Worm (Caenorhabditis elegans): Measurements from ENCODE around the gene srx-58.

srx-58 gene

DNA sequence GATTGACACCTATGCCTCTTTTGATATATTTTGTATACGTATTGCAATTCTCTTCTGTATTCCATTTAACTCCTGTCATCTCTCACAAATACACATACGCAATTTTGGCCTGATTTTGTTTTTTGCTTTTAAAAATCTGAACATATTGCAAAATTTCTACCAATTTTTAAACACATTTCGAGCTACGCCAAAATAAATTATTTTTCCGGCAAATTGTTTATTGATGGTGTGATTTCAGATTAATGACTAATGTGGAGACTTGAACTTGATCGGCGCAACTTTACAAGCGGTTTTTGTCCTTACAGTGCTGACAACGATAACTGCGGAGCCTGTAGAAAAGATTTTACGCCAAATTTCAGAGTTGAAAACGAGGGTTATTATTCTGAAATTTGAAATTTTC, 44.7 kb downstream of the srx-58 start (continued):
- peak; percentile 82 for TF ChIP-seq hrde-1 (tag; optimal IDR thresholded peaks at IDR 0.05; ENCODE audit: borderline replicate concordance)
- peak; percentile 51 for TF ChIP-seq xnd-1 (tag; optimal IDR thresholded peaks at IDR 0.05)
- TF ChIP-seq nhr-90 (tag; optimal IDR thresholded peaks at IDR 0.05) = no peak
- TF ChIP-seq chd-7 (tag; optimal IDR thresholded peaks at IDR 0.05) = no peak
- TF ChIP-seq B0336.3 (GFP tag; IDR thresholded peaks at IDR 0.05) = peak; percentile 72; the same call in 1 of the 2 replicates
- TF ChIP-seq pbrm-1 (GFP tag; IDR thresholded peaks at IDR 0.05) = peak; percentile 25; the same call in 1 of the 2 replicates
- TF ChIP-seq die-1 (tag; optimal IDR thresholded peaks at IDR 0.05) = no peak
- no peak for TF ChIP-seq C06A6.2 (GFP tag; conservative IDR thresholded peaks at IDR 0.05)
- TF ChIP-seq F57C9.4 (tag; optimal IDR thresholded peaks at IDR 0.05) = no peak
- TF ChIP-seq ztf-3 (GFP tag; optimal IDR thresholded peaks at IDR 0.05) = no peak
- no peak for TF ChIP-seq hlh-12 (tag; optimal IDR thresholded peaks at IDR 0.05)
- no peak for TF ChIP-seq pha-4 (tag; optimal IDR thresholded peaks at IDR 0.05)
- TF ChIP-seq hsf-1 (GFP tag; IDR thresholded peaks at IDR 0.05) = peak; percentile 83
- TF ChIP-seq zfh-2 (GFP tag; conservative IDR thresholded peaks at IDR 0.05) = no peak
- TF ChIP-seq B0035.1 (tag; optimal IDR thresholded peaks at IDR 0.05) = no peak
- TF ChIP-seq ztf-6 (GFP tag; IDR thresholded peaks at IDR 0.05) = no peak
- no peak for TF ChIP-seq dox-1 (GFP tag; IDR thresholded peaks at IDR 0.05)
- TF ChIP-seq nfyb-1 (GFP tag; IDR thresholded peaks at IDR 0.05) = no peak
- TF ChIP-seq tbp1 (GFP tag; optimal IDR thresholded peaks at IDR 0.05) = peak; percentile 48
- peak; percentile 56; the same call in 1 of the 2 replicates for TF ChIP-seq Y95B8A.8 (GFP tag; IDR thresholded peaks at IDR 0.05)
- no peak for TF ChIP-seq nhr-80 (tag; optimal IDR thresholded peaks at IDR 0.05)
- TF ChIP-seq efl-1 (GFP tag; optimal IDR thresholded peaks at IDR 0.05) = no peak
- no peak for TF ChIP-seq ZK185.1 (tag; optimal IDR thresholded peaks at IDR 0.05; ENCODE audit: poor library complexity, severe bottlenecking)
- TF ChIP-seq nfya-1 (tag; optimal IDR thresholded peaks at IDR 0.05; ENCODE audit: borderline replicate concordance, insufficient read depth) = no peak
- no peak for TF ChIP-seq F39B2.1 (GFP tag; IDR thresholded peaks at IDR 0.05)
- peak; percentile 13 for TF ChIP-seq snpc-3.4 (tag; optimal IDR thresholded peaks at IDR 0.05)
- no peak for TF ChIP-seq F23B12.7 (tag; optimal IDR thresholded peaks at IDR 0.05; ENCODE audit: insufficient read depth)
- TF ChIP-seq T26A5.8 (tag; optimal IDR thresholded peaks at IDR 0.05) = no peak
- TF ChIP-seq snpc-1.3 (tag; optimal IDR thresholded peaks at IDR 0.05; ENCODE audit: insufficient read depth) = no peak
- no peak for TF ChIP-seq ceh-91 (GFP tag; IDR thresholded peaks at IDR 0.05)
- no peak for TF ChIP-seq ztf-22 (GFP tag; optimal IDR thresholded peaks at IDR 0.05)
- TF ChIP-seq hmg-20 (GFP tag; IDR thresholded peaks at IDR 0.05) = no peak
- TF ChIP-seq egrh-3 (GFP tag; IDR thresholded peaks at IDR 0.05) = no peak
- no peak for TF ChIP-seq rec-8 (tag; optimal IDR thresholded peaks at IDR 0.05)
- TF ChIP-seq F37B4.10 (GFP tag; IDR thresholded peaks at IDR 0.05) = no peak
- no peak; the same call in 1 of the 2 replicates for TF ChIP-seq ceh-100 (GFP tag; IDR thresholded peaks at IDR 0.05)
- TF ChIP-seq nhr-27 (tag; optimal IDR thresholded peaks at IDR 0.05) = no peak
- no peak for TF ChIP-seq ceh-40 (GFP tag; IDR thresholded peaks at IDR 0.05)

DNA sequence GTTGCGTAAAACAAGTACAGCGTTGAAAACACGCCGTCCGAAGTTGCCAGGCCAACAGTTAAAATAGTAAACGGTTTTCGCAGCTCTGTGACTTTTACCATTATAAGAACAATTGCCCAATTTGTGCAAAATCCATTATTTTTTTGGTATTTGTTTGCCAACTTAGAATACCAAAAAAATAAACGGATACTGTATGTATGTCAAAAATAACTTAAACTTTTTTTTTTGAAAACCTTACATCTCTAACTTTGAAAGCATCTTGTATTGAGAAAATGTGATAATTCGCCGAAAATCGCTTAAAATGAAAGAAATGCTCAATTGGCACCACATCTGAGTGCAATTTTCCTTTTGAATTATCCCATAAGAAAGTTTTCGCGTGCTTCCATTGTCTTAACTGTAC, 46.3 kb downstream of the srx-58 start, which contains the start of gene fbxa-199:
fbxa-199 (minus strand) TSS at position 101 of the 400 bp plus-strand sequence.
- TF ChIP-seq F57C9.4 (tag; optimal IDR thresholded peaks at IDR 0.05) = no peak
- no peak for TF ChIP-seq D2030.7 (GFP tag; IDR thresholded peaks at IDR 0.05)
- TF ChIP-seq B0035.1 (tag; optimal IDR thresholded peaks at IDR 0.05) = no peak
- no peak for TF ChIP-seq attf-6 (GFP tag; IDR thresholded peaks at IDR 0.05)
- no peak for TF ChIP-seq T26A5.8 (tag; optimal IDR thresholded peaks at IDR 0.05)
- TF ChIP-seq bed-1 (GFP tag; IDR thresholded peaks at IDR 0.05) = no peak
- TF ChIP-seq lag-1 (GFP tag; IDR thresholded peaks at IDR 0.05) = no peak
- no peak for TF ChIP-seq dpff-1 (tag; optimal IDR thresholded peaks at IDR 0.05)
- TF ChIP-seq attf-3 (GFP tag; conservative IDR thresholded peaks at IDR 0.05) = no peak
- TF ChIP-seq akir-1 (GFP tag; optimal IDR thresholded peaks at IDR 0.05) = no peak
- no peak for TF ChIP-seq ceh-27 (GFP tag; optimal IDR thresholded peaks at IDR 0.05)
- TF ChIP-seq rec-8 (tag; optimal IDR thresholded peaks at IDR 0.05) = no peak
- TF ChIP-seq F57A8.1 (GFP tag; optimal IDR thresholded peaks at IDR 0.05) = no peak
- TF ChIP-seq athp-1 (tag; optimal IDR thresholded peaks at IDR 0.05) = no peak
- TF ChIP-seq egl-18 (GFP tag; IDR thresholded peaks at IDR 0.05) = no peak
- no peak for TF ChIP-seq pbrm-1 (GFP tag; IDR thresholded peaks at IDR 0.05)
- no peak for TF ChIP-seq unc-62 (GFP tag; optimal IDR thresholded peaks at IDR 0.05)

Measured in whole organism, young adult.